Fruit fly (Drosophila melanogaster) whole organism, prepupa: Measurements from ENCODE around the gene Sps2.

Source experiments
- CG16779 ChIP-seq: fragments of 200-800 bp; sonication (Bioruptor generic); optimal IDR thresholded peaks from 3 replicates; lab custom pipeline; 2017; ENCODE audit warnings: missing biosample characterization, mild to moderate bottlenecking, missing genetic modification characterization
- CG3032 ChIP-seq: fragments of 200-800 bp; optimal IDR thresholded peaks from 2 replicates; lab custom pipeline; 2019; ENCODE audit warnings: missing biosample characterization, mild to moderate bottlenecking, missing genetic modification characterization, moderate library complexity
- CG3919 ChIP-seq: fragments of 200-800 bp; sonication (Bioruptor generic); optimal IDR thresholded peaks from 3 replicates; lab custom pipeline; 2016; ENCODE audit warnings: missing biosample characterization, missing genetic modification characterization
- CG4318 ChIP-seq: fragments of 200-800 bp; sonication (Bioruptor generic); optimal IDR thresholded peaks from 3 replicates; lab custom pipeline; 2017; ENCODE audit warnings: missing biosample characterization, mild to moderate bottlenecking, missing genetic modification characterization
- CG7368 ChIP-seq: fragments of 200-800 bp; sonication (Bioruptor generic); optimal IDR thresholded peaks from 3 replicates; lab custom pipeline; 2016; ENCODE audit warnings: missing biosample characterization, missing genetic modification characterization
- CG8632 ChIP-seq: fragments of 200-800 bp; sonication (Bioruptor generic); optimal IDR thresholded peaks from 3 replicates; lab custom pipeline; 2016; ENCODE audit warnings: missing biosample characterization, missing genetic modification characterization
- Ets96B ChIP-seq: fragments of 200-800 bp; optimal IDR thresholded peaks from 2 replicates; lab custom pipeline; 2019; ENCODE audit warnings: missing biosample characterization, mild to moderate bottlenecking, missing genetic modification characterization, moderate library complexity
- Lpt ChIP-seq: fragments of 200-800 bp; sonication (Bioruptor generic); optimal IDR thresholded peaks from 3 replicates; lab custom pipeline; 2016; ENCODE audit warnings: missing biosample characterization, missing genetic modification characterization
- OdsH ChIP-seq: fragments of 200-800 bp; sonication (Bioruptor generic); optimal IDR thresholded peaks from 3 replicates; lab custom pipeline; 2016; ENCODE audit warnings: missing biosample characterization, missing genetic modification characterization
- Sox102F ChIP-seq: fragments of 200-800 bp; sonication (Bioruptor generic); optimal IDR thresholded peaks from 2 replicates; lab custom pipeline; 2016; ENCODE audit warnings: missing biosample characterization, mild to moderate bottlenecking, missing genetic modification characterization
- fd59A ChIP-seq: fragments of 200-800 bp; sonication (Bioruptor generic); optimal IDR thresholded peaks from 2 replicates; lab custom pipeline; 2017; ENCODE audit warnings: missing biosample characterization, mild to moderate bottlenecking, missing genetic modification characterization, missing genetic modification reagents

DNA sequence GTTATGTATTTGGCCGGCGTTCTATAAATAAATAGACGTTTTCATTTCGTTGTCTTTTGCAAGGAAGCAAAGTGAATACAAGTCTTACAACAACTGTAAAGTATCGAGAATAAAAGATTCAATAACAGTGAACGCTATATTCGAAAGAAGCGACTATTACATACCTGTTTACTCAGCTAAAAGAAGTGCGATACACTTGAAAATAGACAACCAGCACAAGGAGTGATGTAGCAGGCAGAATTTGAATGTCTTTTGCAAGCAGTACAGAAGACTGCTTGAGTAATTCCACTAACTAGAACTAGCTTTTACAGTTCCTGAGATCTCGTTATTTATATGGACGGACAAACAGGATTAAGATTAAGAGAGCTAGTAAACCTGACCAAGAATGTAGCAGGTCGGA is 44.1 kb upstream of the Sps2 start:
- TF ChIP-seq Lpt (GFP tag; lab: Kevin White, UChicago): no peak
- no peak for TF ChIP-seq CG16779 (tag; lab: Kevin White, UChicago)
- no peak for TF ChIP-seq fd59A (GFP tag; lab: Kevin White, UChicago)
- no peak for TF ChIP-seq CG7368 (GFP tag; lab: Kevin White, UChicago)
- no peak for TF ChIP-seq CG3032
- TF ChIP-seq Ets96B: no peak
- no peak for TF ChIP-seq CG4318 (GFP tag; lab: Kevin White, UChicago)
- TF ChIP-seq Sox102F: no peak
- no peak for TF ChIP-seq CG3919
- TF ChIP-seq OdsH: no peak
- TF ChIP-seq CG8632 (GFP tag; lab: Kevin White, UChicago): no peak
